Worm (Caenorhabditis elegans): ENCODE results near the gene ttr-54.
A peak's percentile ranks its signal among the peaks of the same experiment; 100 is the strongest.

ttr-54 gene

DNA sequence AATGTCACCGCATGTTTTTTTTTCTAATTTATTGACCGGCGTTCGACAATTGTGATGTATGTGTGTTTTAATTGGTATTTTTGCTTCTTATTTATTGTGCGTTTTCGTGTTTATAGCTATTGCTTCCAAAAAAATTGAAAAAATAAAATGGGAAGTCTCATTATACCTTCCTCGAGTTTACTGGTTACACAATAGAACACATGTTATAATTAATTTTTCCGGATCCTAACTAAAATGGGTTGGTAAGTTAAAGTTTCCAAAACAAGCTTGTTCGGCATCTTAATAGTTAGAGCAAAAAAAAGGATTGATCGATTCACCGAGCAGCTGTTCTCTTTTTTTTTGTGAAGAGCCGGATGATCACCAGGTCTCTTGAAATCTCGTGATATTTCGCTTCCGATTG lies at the start of gene ttr-54:
Gene ttr-54, plus strand, starts transcription at position 301 of the 400 bp plus-strand sequence.
- no peak for TF ChIP-seq ces-1 (GFP tag; optimal IDR thresholded peaks at IDR 0.05)
- TF ChIP-seq madf-9 (GFP tag; conservative IDR thresholded peaks at IDR 0.05), result no peak
- TF ChIP-seq hlh-30 (tag; optimal IDR thresholded peaks at IDR 0.05; ENCODE audit: insufficient read depth), result peak; percentile 10
- no peak for TF ChIP-seq cey-2 (tag; optimal IDR thresholded peaks at IDR 0.05; ENCODE audit: borderline replicate concordance, insufficient read depth)

DNA sequence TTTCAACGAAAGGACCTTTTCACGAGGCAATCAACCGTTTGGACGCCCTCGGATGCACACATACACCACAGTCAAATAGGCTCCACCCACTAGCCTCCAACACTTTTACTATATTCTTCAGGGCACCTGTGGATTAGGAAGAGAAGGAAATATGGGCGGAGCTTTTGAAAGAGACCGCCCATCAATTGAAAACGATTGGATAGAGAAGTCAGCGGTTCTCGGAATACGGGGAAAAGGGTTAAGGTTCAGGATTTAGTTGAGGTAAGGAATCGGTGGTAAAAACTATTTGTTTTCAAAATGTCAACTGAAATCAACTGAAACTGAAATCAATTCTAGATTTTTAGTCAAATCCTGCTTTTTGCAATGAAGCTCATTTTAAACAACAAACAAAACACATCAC lies 45.2 kb upstream of the ttr-54 start, which contains the start of gene egl-38:
Gene egl-38, minus strand, starts transcription at position 101 of the 400 bp plus-strand sequence.
- TF ChIP-seq vab-7 (GFP tag; IDR thresholded peaks at IDR 0.05) (no peak), hif-1 (tag; optimal IDR thresholded peaks at IDR 0.05) (no peak), hlh-30 (tag; optimal IDR thresholded peaks at IDR 0.05; ENCODE audit: insufficient read depth) (no peak), zip-2 (tag; optimal IDR thresholded peaks at IDR 0.05) (no peak), snpc-4 (tag; optimal IDR thresholded peaks at IDR 0.05) (no peak), nhr-41 (GFP tag; IDR thresholded peaks at IDR 0.05) (no peak), ama-1 (optimal IDR thresholded peaks at IDR 0.05) (no peak), ceh-62 (tag; optimal IDR thresholded peaks at IDR 0.05) (no peak), ceh-44 (GFP tag; IDR thresholded peaks at IDR 0.05) (no peak), spr-3 (GFP tag; optimal IDR thresholded peaks at IDR 0.05) (no peak), duxl-1 (tag; optimal IDR thresholded peaks at IDR 0.05; ENCODE audit: poor library complexity) (no peak), unc-130 (GFP tag; optimal IDR thresholded peaks at IDR 0.05) (no peak), nhr-111 (GFP tag; optimal IDR thresholded peaks at IDR 0.05) (no peak)

DNA sequence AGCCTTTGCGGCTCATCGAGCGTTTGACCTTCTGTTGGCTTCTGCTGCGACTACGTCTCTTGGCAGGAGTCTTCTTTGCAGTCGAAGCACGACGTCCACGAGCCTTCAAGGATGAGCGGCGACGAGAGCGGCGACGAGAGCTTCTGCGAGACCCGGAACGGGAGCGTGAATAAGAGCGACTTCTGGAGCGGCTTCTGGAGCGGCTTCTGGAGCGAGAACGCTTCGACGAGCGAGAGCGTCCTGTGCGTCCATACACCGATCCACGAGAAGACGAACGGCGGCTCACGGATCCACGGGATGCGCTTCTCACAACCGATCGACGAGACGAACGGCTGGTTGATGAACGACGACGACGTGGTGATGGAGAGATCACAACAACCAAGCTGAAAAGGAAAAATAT lies 44.7 kb upstream of the ttr-54 start:
- TF ChIP-seq zag-1 (tag; optimal IDR thresholded peaks at IDR 0.05) (no peak), aly-2 (tag; optimal IDR thresholded peaks at IDR 0.05) (no peak), set-16 (GFP tag; IDR thresholded peaks at IDR 0.05) (peak; percentile 94), spr-3 (GFP tag; optimal IDR thresholded peaks at IDR 0.05) (peak; percentile 22)

DNA sequence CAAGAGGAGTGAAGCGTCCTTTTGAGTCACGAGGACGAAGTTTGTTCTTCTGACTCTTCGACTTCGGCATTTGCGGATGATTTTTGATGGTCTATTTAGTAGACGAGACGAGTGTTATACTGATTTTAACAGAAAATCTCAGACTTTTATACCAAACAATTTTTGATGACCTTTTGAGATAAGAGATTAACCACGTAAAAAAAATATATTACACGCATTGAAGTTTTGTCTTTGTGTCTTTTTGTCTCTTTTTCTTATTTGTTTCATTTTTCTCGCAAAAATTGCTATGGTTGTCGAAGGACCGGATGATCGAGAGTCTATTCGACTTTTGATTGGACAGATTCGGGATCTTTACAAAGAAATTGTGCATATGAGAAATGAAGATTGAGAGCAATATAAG lies 44.1 kb upstream of the ttr-54 start, which contains the start of gene spch-1:
Gene spch-1, minus strand, starts transcription at position 101 of the 400 bp plus-strand sequence.
- TF ChIP-seq unc-62 (GFP tag; optimal IDR thresholded peaks at IDR 0.05 in 1 of 2), result peak in 1 of 2 experiments; percentile 29
- TF ChIP-seq unc-62 (tag; optimal IDR thresholded peaks at IDR 0.05), result no peak
- no peak for TF ChIP-seq egl-43 (GFP tag; IDR thresholded peaks at IDR 0.05)

DNA sequence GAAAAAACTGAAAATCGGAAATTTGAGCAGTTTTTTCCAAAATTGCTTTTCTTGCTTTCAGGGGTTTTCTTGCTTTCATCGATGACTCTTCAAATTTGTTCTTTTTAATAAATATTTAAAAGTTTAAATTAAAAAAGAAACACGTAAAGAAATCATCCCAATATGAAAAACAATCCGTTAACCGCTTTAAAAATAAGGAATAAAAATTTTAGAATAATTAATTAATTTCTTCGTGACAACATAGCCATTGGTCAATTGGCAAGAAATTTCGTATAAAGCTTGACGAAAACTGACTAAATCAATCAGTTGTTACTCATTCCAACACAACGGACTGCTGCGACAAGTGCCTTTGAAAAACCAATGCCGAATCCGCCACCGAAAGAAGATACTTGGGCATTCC lies 43.0 kb upstream of the ttr-54 start, which contains the start of gene nsph-3.2:
Gene nsph-3.2, plus strand, starts transcription at position 301 of the 400 bp plus-strand sequence.
- TF ChIP-seq F44E2.7 (GFP tag; IDR thresholded peaks at IDR 0.05) (no peak), mes-2 (tag; optimal IDR thresholded peaks at IDR 0.05; ENCODE audit: poor library complexity, severe bottlenecking) (no peak), fos-1 (tag; optimal IDR thresholded peaks at IDR 0.05) (no peak), zip-11 (GFP tag; IDR thresholded peaks at IDR 0.05) (no peak), T26A8.4 (GFP tag; IDR thresholded peaks at IDR 0.05) (no peak), ceh-82 (tag; optimal IDR thresholded peaks at IDR 0.05) (no peak), snpc-4 (tag; optimal IDR thresholded peaks at IDR 0.05) (no peak), lsy-2 (tag; optimal IDR thresholded peaks at IDR 0.05) (no peak), lin-39 (tag; optimal IDR thresholded peaks at IDR 0.05) (no peak), ceh-28 (tag; optimal IDR thresholded peaks at IDR 0.05) (no peak), vab-7 (GFP tag; IDR thresholded peaks at IDR 0.05) (no peak), lir-3 (tag; optimal IDR thresholded peaks at IDR 0.05) (no peak), unc-130 (GFP tag; optimal IDR thresholded peaks at IDR 0.05) (no peak), lin-1 (GFP tag; IDR thresholded peaks at IDR 0.05) (no peak), cey-2 (tag; optimal IDR thresholded peaks at IDR 0.05; ENCODE audit: borderline replicate concordance, insufficient read depth) (no peak), zag-1 (tag; optimal IDR thresholded peaks at IDR 0.05) (no peak), hif-1 (tag; optimal IDR thresholded peaks at IDR 0.05) (no peak)

Data from whole organism, L4 larva.